Worm (Caenorhabditis elegans) whole organism, L4/young adult: ENCODE measurements around the gene C47D12.4.

Source experiments
- dao-5 ChIP-seq: sonication (generic microtip); optimal IDR thresholded peaks from 2 replicates; lab custom pipeline; 2016; ENCODE audit warnings: missing genotype, missing genetic modification characterization, moderate library complexity, missing compliant biosample characterization
- him-1 ChIP-seq: sonication (generic microtip); optimal IDR thresholded peaks from 2 replicates; lab custom pipeline; 2016; ENCODE audit warnings: missing genotype, missing genetic modification reagents, missing genetic modification characterization, missing compliant biosample characterization

- TF ChIP-seq him-1 (tag; lab: Kevin White, UChicago) (no peak), dao-5 (tag; lab: Kevin White, UChicago) (no peak)
These were observed 28.8 kb upstream of the C47D12.4 start, which contains the start of the genes rad-23 and rpn-12 for ce11 chrII:11652679-11653174.
